Fruit fly (Drosophila melanogaster): ENCODE data around the gene CG11313.

The CG11313 gene

DNA sequence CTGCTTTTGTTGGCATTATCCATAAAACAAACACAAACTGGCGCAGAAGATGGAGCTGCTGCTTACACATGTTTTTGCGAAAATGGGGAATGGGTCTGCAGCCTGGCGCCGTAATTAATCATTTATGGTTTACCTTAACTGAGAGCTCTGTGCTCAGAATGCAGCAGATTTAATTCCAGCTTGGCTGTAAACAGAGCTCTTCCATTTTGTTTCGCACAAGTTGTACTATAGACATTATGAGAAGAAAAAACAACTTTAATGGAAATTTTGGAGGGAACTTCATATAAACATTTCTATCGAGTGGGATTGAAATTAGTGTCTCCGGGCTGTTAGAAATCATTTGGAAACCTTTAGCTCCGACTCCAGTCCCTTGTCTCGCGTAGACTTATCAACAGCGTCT, 5.2 kb downstream of the CG11313 start, which contains the start of gene eIF4H2:
Gene eIF4H2, plus strand, starts transcription at position 301 of the 400 bp plus-strand sequence.
- TF ChIP-seq otp (GFP tag; IDR thresholded peaks at IDR 0.05) = no peak
- TF ChIP-seq CTCF (GFP tag; optimal IDR thresholded peaks at IDR 0.05) = no peak
- no peak for TF ChIP-seq cwo (GFP tag; optimal IDR thresholded peaks at IDR 0.05)
- no peak for TF ChIP-seq CG4617 (GFP tag; optimal IDR thresholded peaks at IDR 0.05; ENCODE audit: borderline replicate concordance)
- TF ChIP-seq Eip74EF (GFP tag; optimal IDR thresholded peaks at IDR 0.05) = no peak
- TF ChIP-seq CG10321 (GFP tag; IDR thresholded peaks at IDR 0.05) = no peak
- TF ChIP-seq hkb (optimal IDR thresholded peaks at IDR 0.05) = no peak
- TF ChIP-seq hkb (GFP tag; IDR thresholded peaks at IDR 0.05) = no peak
- TF ChIP-seq CG8281 (tag; optimal IDR thresholded peaks at IDR 0.05) = no peak
- no peak for TF ChIP-seq Dref (GFP tag; IDR thresholded peaks at IDR 0.05)
- no peak for TF ChIP-seq CG4328 (GFP tag; optimal IDR thresholded peaks at IDR 0.05)

DNA sequence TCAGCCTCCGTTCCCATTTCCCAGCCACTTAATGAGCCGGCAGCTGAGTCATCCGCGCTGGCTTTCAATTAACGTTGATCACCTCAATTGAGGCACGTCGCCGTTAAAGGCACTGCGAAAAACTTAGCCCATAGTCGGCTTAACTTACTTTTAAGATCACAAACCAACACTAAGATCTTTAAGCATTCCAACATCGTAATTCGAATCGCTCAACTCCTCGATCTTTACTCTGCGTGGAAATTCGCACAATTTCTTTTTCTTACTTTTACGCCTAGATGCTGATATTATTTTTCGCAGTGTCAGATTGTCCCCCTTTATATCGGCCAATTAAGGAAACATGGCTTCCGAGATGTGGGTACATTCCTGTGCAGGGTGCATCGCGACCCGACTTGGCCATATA, 8.6 kb downstream of the CG11313 start:
- TF ChIP-seq H2.0 (GFP tag; IDR thresholded peaks at IDR 0.05) = 0 out of 2 replicates have a peak, but pooled peaks have one; percentile 8
- TF ChIP-seq CG11504 (tag; optimal IDR thresholded peaks at IDR 0.05) = peak; percentile 25
- 0 out of 2 replicates have a peak, but pooled peaks have one; percentile 14 for TF ChIP-seq CG32772 (GFP tag; IDR thresholded peaks at IDR 0.05)
- peak; percentile 21; the same call in 1 of the 2 replicates for TF ChIP-seq Ptx1 (GFP tag; IDR thresholded peaks at IDR 0.05)
- TF ChIP-seq CG18599 (GFP tag; optimal IDR thresholded peaks at IDR 0.05) = no peak
- peak; percentile 33; the same call in 1 of the 3 replicates for TF ChIP-seq row (GFP tag; IDR thresholded peaks at IDR 0.05)
- TF ChIP-seq dysf (GFP tag; IDR thresholded peaks at IDR 0.05) = 0 out of 3 replicates have a peak, but pooled peaks have one; percentile 36
- no peak for TF ChIP-seq Neu2 (GFP tag; optimal IDR thresholded peaks at IDR 0.05; ENCODE audit: borderline replicate concordance)
- no peak for TF ChIP-seq chinmo (GFP tag; IDR thresholded peaks at IDR 0.05; ENCODE audit: partially characterized antibody)
- TF ChIP-seq CG2678 (tag; optimal IDR thresholded peaks at IDR 0.05) = peak; percentile 15
- peak; percentile 9 for TF ChIP-seq dmrt99B (tag; optimal IDR thresholded peaks at IDR 0.05)
- peak; percentile 57 for TF ChIP-seq Ets65A (GFP tag)
- TF ChIP-seq Blimp-1 (GFP tag; optimal IDR thresholded peaks at IDR 0.05) = peak; percentile 1

DNA sequence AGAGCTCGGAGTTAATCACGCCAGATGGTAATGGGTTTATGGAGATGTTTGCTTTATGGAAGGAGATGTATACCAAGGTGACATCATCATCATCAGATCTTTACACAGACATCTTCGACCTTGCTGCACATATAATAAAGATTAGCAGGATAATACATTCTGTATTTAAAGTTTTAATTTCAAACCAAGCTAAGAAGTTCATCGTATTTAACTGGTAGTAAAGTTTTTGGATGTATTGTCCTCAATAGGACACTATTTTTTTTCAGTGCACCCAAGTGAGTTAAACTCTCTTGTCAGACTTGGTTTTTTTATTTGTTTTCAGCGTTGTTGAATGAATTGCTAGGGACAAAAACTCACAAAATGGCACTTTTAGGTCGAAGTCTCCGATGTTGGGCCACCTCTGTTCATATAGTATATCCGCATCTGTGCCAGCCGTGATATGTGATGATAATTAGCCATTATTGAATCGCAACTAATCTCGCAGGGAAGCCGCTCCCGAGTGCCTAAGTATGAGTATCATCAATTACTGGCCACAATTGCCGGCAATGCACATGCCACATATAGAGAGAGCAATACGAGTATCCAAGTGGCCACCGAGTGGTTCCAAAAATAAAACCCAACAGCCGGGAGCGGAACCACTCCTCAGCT, 9.6 kb downstream of the CG11313 start:
- TF ChIP-seq dmrt11E (tag; optimal IDR thresholded peaks at IDR 0.05) = peak; percentile 27
- 0 out of 2 replicates have a peak, but pooled peaks have one; percentile 21 for TF ChIP-seq CG17328 (GFP tag; IDR thresholded peaks at IDR 0.05)
- TF ChIP-seq CG10321 (GFP tag; IDR thresholded peaks at IDR 0.05) = no peak
- TF ChIP-seq Ets65A (GFP tag) = peak; percentile 92
- no peak for TF ChIP-seq az2 (GFP tag; optimal IDR thresholded peaks at IDR 0.05)
- TF ChIP-seq Xrp1 (GFP tag; IDR thresholded peaks at IDR 0.05) = peak; percentile 22; the same call in 1 of the 2 replicates
- TF ChIP-seq rib (GFP tag; IDR thresholded peaks at IDR 0.05) = no peak
- peak; percentile 5 for TF ChIP-seq CG10979 (tag; optimal IDR thresholded peaks at IDR 0.05)
- peak; percentile 58 for TF ChIP-seq sens (GFP tag)
- peak; percentile 6 for TF ChIP-seq gem (tag; optimal IDR thresholded peaks at IDR 0.05)
- TF ChIP-seq bsh (GFP tag; optimal IDR thresholded peaks at IDR 0.05) = peak in 1 of 2 experiments; percentile 4
- TF ChIP-seq CG2712 (tag; optimal IDR thresholded peaks at IDR 0.05) = peak; percentile 6
- peak; percentile 6 for TF ChIP-seq nmo (GFP tag; optimal IDR thresholded peaks at IDR 0.05)

DNA sequence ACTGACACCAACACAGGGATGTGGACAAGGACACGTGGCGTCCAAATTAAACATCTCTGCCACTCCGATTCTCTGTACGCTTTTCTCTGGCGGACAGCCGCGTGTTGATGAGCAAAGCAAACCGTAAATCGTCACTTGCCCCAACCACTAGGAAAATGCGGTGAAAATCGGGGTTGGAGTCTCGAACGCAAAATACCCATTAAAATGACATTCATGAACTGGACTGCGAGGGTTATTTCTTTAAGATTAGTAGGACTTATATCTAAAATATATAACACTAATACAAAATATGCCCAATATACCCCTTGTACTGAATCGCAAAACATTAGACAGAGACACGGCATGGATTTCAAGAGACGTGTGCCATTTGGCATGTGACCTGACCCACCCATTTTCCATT, 12.5 kb downstream of the CG11313 start:
- TF ChIP-seq dimm (GFP tag; IDR thresholded peaks at IDR 0.05) (no peak), ase (GFP tag; IDR thresholded peaks at IDR 0.05) (0 out of 3 replicates have a peak, but pooled peaks have one; percentile 42), sna (GFP tag; IDR thresholded peaks at IDR 0.05; ENCODE audit: partially characterized antibody) (no peak), Optix (GFP tag; IDR thresholded peaks at IDR 0.05) (0 out of 3 replicates have a peak, but pooled peaks have one; percentile 29), wor (GFP tag; IDR thresholded peaks at IDR 0.05) (no peak), CG1647 (GFP tag; optimal IDR thresholded peaks at IDR 0.05) (no peak), Xrp1 (GFP tag; IDR thresholded peaks at IDR 0.05) (peak; percentile 65), CrebB (tag; optimal IDR thresholded peaks at IDR 0.05) (no peak), CG9215 (GFP tag; IDR thresholded peaks at IDR 0.05) (no peak), Rfx (GFP tag; IDR thresholded peaks at IDR 0.05) (0 out of 2 replicates have a peak, but pooled peaks have one; percentile 31), CG7357 (GFP tag; IDR thresholded peaks at IDR 0.05) (no peak), CG10209 (GFP tag; optimal IDR thresholded peaks at IDR 0.05) (no peak), CG4707 (GFP tag; optimal IDR thresholded peaks at IDR 0.05) (no peak)

Measured in whole organism, embryonic.